Fruit fly (Drosophila melanogaster): ENCODE data around the gene CalpC.

CalpC gene

DNA sequence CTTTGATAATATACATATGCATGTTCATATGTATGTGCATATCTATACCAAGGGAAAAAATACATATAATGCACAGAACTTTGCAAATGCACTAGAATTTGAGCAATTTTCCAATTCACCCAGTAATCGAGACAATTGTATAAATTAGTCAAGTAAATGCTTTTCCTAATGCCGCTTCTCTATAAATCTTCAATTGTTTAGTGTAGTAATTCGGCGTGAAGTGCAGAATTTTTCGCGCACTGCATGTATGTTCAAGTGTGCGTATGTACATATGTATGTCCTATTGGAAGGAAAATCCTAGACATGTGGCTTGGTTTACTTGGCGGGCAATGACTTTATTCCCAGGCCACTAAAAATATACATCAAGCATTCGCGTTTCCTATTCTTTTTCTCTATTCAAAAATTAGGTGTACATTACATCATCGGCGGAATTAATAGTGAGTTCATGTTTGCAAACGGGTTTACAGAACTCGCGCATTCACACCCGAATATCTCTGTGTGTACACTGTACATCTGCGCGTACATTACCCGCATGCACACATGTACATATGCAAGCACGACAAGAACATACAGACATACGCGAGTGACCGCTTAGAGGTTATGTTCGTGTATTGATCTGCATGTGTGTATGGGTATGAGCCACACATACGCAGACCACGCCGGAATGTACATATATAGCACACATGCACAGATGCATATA, 6.6 kb upstream of the CalpC start (continued):
- TF ChIP-seq zf30C (GFP tag; optimal IDR thresholded peaks at IDR 0.05) (peak; percentile 68), Ssrp (tag; optimal IDR thresholded peaks at IDR 0.05) (no peak), Drgx (GFP tag; IDR thresholded peaks at IDR 0.05) (peak; percentile 73), CG34224 (GFP tag; IDR thresholded peaks at IDR 0.05; ENCODE audit: partially characterized antibody) (no peak), CG12299 (tag; optimal IDR thresholded peaks at IDR 0.05) (no peak), MESR4 (GFP tag; optimal IDR thresholded peaks at IDR 0.05) (peak; percentile 50), CG3281 (GFP tag; optimal IDR thresholded peaks at IDR 0.05) (no peak), CG7556 (GFP tag; optimal IDR thresholded peaks at IDR 0.05) (no peak), Dek (tag; optimal IDR thresholded peaks at IDR 0.05) (no peak), CG12744 (GFP tag; optimal IDR thresholded peaks at IDR 0.05) (no peak), CG1603 (tag; optimal IDR thresholded peaks at IDR 0.05) (no peak), Mes4 (GFP tag; optimal IDR thresholded peaks at IDR 0.05) (peak; percentile 17), CG31388 (GFP tag; optimal IDR thresholded peaks at IDR 0.05) (no peak), CoRest (tag; optimal IDR thresholded peaks at IDR 0.05) (no peak), CG4820 (GFP tag; optimal IDR thresholded peaks at IDR 0.05) (no peak), slbo (GFP tag; IDR thresholded peaks at IDR 0.05) (no peak), NC2β (GFP tag; optimal IDR thresholded peaks at IDR 0.05) (no peak), jigr1 (GFP tag; IDR thresholded peaks at IDR 0.05) (no peak), CG6254 (GFP tag; optimal IDR thresholded peaks at IDR 0.05) (no peak), trh (GFP tag; optimal IDR thresholded peaks at IDR 0.05) (no peak), esg (GFP tag; conservative IDR thresholded peaks at IDR 0.05) (no peak), E2f1 (GFP tag; IDR thresholded peaks at IDR 0.05) (no peak), sc (optimal IDR thresholded peaks at IDR 0.05) (no peak), sc (GFP tag; optimal IDR thresholded peaks at IDR 0.05) (no peak), pros (GFP tag; optimal IDR thresholded peaks at IDR 0.05) (no peak), hbn (GFP tag; IDR thresholded peaks at IDR 0.05; ENCODE audit: partially characterized antibody) (no peak), rib (GFP tag; IDR thresholded peaks at IDR 0.05) (no peak), Aef1 (GFP tag; IDR thresholded peaks at IDR 0.05) (no peak), CG9817 (tag; optimal IDR thresholded peaks at IDR 0.05) (no peak), CG7357 (GFP tag; IDR thresholded peaks at IDR 0.05) (no peak), Dp (GFP tag; optimal IDR thresholded peaks at IDR 0.05) (no peak), CG16863 (GFP tag; optimal IDR thresholded peaks at IDR 0.05) (no peak), HHEX (GFP tag; optimal IDR thresholded peaks at IDR 0.05) (no peak), CG6854 (GFP tag; optimal IDR thresholded peaks at IDR 0.05) (no peak), az2 (GFP tag; optimal IDR thresholded peaks at IDR 0.05) (no peak), CG6683 (GFP tag; optimal IDR thresholded peaks at IDR 0.05) (no peak), Fer2 (tag; optimal IDR thresholded peaks at IDR 0.05) (no peak), CG11093 (GFP tag; IDR thresholded peaks at IDR 0.05) (no peak), MBD-R2 (GFP tag; IDR thresholded peaks at IDR 0.05) (peak; percentile 16; the same call in 1 of the 2 replicates), CG10565 (GFP tag; optimal IDR thresholded peaks at IDR 0.05) (no peak), Lim3 (GFP tag; IDR thresholded peaks at IDR 0.05) (no peak), sug (tag; optimal IDR thresholded peaks at IDR 0.05) (peak; percentile 58), ranshi (GFP tag; IDR thresholded peaks at IDR 0.05) (no peak), luna (GFP tag; optimal IDR thresholded peaks at IDR 0.05) (no peak), Hr3 (GFP tag; optimal IDR thresholded peaks at IDR 0.05) (no peak), jing (GFP tag; optimal IDR thresholded peaks at IDR 0.05) (no peak), CG11247 (GFP tag; IDR thresholded peaks at IDR 0.05) (no peak), sob (GFP tag; IDR thresholded peaks at IDR 0.05) (no peak), CG1024 (GFP tag; IDR thresholded peaks at IDR 0.05) (no peak), sqz (GFP tag; optimal IDR thresholded peaks at IDR 0.05) (no peak), CG15073 (GFP tag; optimal IDR thresholded peaks at IDR 0.05) (no peak)
